Worm (Caenorhabditis elegans) whole organism, young adult: ENCODE results near the gene T06E4.5.

Source experiments
- F23B12.7 ChIP-seq: sonication (generic microtip); optimal IDR thresholded peaks from 2 replicates; lab custom pipeline; 2017; ENCODE audit warnings: missing genetic modification characterization, mild to moderate bottlenecking, missing compliant biosample characterization, antibody characterized with exemption, moderate library complexity; ENCODE audit not compliant: insufficient read depth
- dpff-1 ChIP-seq: sonication (generic microtip); optimal IDR thresholded peaks from 2 replicates; lab custom pipeline; 2017; ENCODE audit warnings: mild to moderate bottlenecking, missing genetic modification characterization, missing compliant biosample characterization
- efl-1 ChIP-seq: fragments of 150-350 bp; optimal IDR thresholded peaks from 2 replicates; lab custom pipeline; 2014; ENCODE audit warnings: missing biosample characterization, missing genetic modification reagents, missing genetic modification characterization
- madf-6 ChIP-seq: fragments of 200-800 bp; sonication (Bioruptor generic); IDR thresholded peaks from 2 replicates; pipeline ENCODE4 v1.3.6; 2022; ENCODE audit warnings: missing genetic modification reagents, missing genetic modification characterization, missing compliant biosample characterization
- pha-4 ChIP-seq: fragments of 150-350 bp; sonication (generic microtip); optimal IDR thresholded peaks from 2 replicates; lab custom pipeline; 2014; ENCODE audit warnings: missing biosample characterization, missing genetic modification reagents, missing genetic modification characterization

ce11 chrV:9618919-9619318, 12.1 kb upstream of the T06E4.5 start, which contains the start of gene idpc-7:
- no peak for TF ChIP-seq dpff-1 (tag; lab: Kevin White, UChicago)
- TF ChIP-seq pha-4 (tag; lab: Kevin White, UChicago), result no peak
- TF ChIP-seq madf-6, result no peak
- no peak for TF ChIP-seq efl-1 (GFP tag; lab: Kevin White, UChicago)
- TF ChIP-seq F23B12.7 (tag; lab: Kevin White, UChicago), result no peak
